Fruit fly (Drosophila melanogaster): ENCODE results near the gene Cpr30B.

- TF ChIP-seq pad (GFP tag; optimal IDR thresholded peaks at IDR 0.05) (peak; percentile 38), cnc (optimal IDR thresholded peaks at IDR 0.05) (no peak), bab1 (GFP tag; optimal IDR thresholded peaks at IDR 0.05) (no peak), kay (GFP tag; ENCODE audit: borderline replicate concordance) (peak; percentile 39), ovo (GFP tag; optimal IDR thresholded peaks at IDR 0.05) (peak; percentile 49), toe (GFP tag; optimal IDR thresholded peaks at IDR 0.05) (no peak), CG5204 (GFP tag; optimal IDR thresholded peaks at IDR 0.05) (no peak), Mnt (GFP tag; optimal IDR thresholded peaks at IDR 0.05) (peak; percentile 50), Clk (GFP tag; optimal IDR thresholded peaks at IDR 0.05) (no peak), CG33017 (tag; optimal IDR thresholded peaks at IDR 0.05) (peak; percentile 17), CG1620 (GFP tag; optimal IDR thresholded peaks at IDR 0.05) (no peak), CG7101 (tag; optimal IDR thresholded peaks at IDR 0.05) (peak; percentile 71), CG11617 (GFP tag; optimal IDR thresholded peaks at IDR 0.05) (peak; percentile 40)
Observed at dm6 chr2L:9525719-9526118, 17.0 kb upstream of the Cpr30B start.
